Fruit fly (Drosophila melanogaster) whole organism, prepupa: ENCODE measurements around the gene CG17646.
A peak's percentile ranks its signal among the peaks of the same experiment; 100 is the strongest.

Experiments
- CG10631 ChIP-seq: fragments of 200-800 bp; sonication (Bioruptor generic); optimal IDR thresholded peaks from 2 replicates; lab custom pipeline; 2016; ENCODE audit warnings: missing biosample characterization, missing genetic modification characterization
- CG10669 ChIP-seq: fragments of 200-800 bp; sonication (Bioruptor generic); optimal IDR thresholded peaks from 3 replicates; lab custom pipeline; 2018; ENCODE audit warnings: missing biosample characterization, mild to moderate bottlenecking, missing genetic modification characterization, moderate library complexity
- CG11294 ChIP-seq: fragments of 200-800 bp; sonication (Bioruptor generic); IDR thresholded peaks from 2 replicates; pipeline ENCODE4 v1.3.6; 2022; ENCODE audit warnings: missing biosample characterization, missing genetic modification characterization
- CG15336 ChIP-seq: fragments of 200-800 bp; sonication (Bioruptor generic); IDR thresholded peaks from 2 replicates; pipeline ENCODE4 v1.3.6; 2022; ENCODE audit warnings: missing biosample characterization, missing genetic modification characterization
- CG16779 ChIP-seq: fragments of 200-800 bp; sonication (Bioruptor generic); optimal IDR thresholded peaks from 3 replicates; lab custom pipeline; 2017; ENCODE audit warnings: missing biosample characterization, mild to moderate bottlenecking, missing genetic modification characterization
- CG3032 ChIP-seq: fragments of 200-800 bp; optimal IDR thresholded peaks from 2 replicates; lab custom pipeline; 2019; ENCODE audit warnings: missing biosample characterization, mild to moderate bottlenecking, missing genetic modification characterization, moderate library complexity
- CG31627 ChIP-seq: fragments of 200-800 bp; sonication (Bioruptor generic); optimal IDR thresholded peaks from 3 replicates; lab custom pipeline; 2016; ENCODE audit warnings: missing biosample characterization, missing genetic modification characterization
- CG4318 ChIP-seq: fragments of 200-800 bp; sonication (Bioruptor generic); optimal IDR thresholded peaks from 3 replicates; lab custom pipeline; 2017; ENCODE audit warnings: missing biosample characterization, mild to moderate bottlenecking, missing genetic modification characterization
- CG6163 ChIP-seq: fragments of 200-800 bp; sonication (Bioruptor generic); IDR thresholded peaks from 3 replicates; pipeline ENCODE4 v1.3.6; 2022; ENCODE audit warnings: missing biosample characterization, missing genetic modification characterization
- CG6854 ChIP-seq: fragments of 200-800 bp; sonication (Bioruptor generic); optimal IDR thresholded peaks from 2 replicates; lab custom pipeline; 2017; ENCODE audit warnings: missing biosample characterization, mild to moderate bottlenecking, missing genetic modification characterization
- CG7368 ChIP-seq: fragments of 200-800 bp; sonication (Bioruptor generic); optimal IDR thresholded peaks from 3 replicates; lab custom pipeline; 2016; ENCODE audit warnings: missing biosample characterization, missing genetic modification characterization
- CG8319 ChIP-seq: fragments of 200-800 bp; sonication (Bioruptor generic); optimal IDR thresholded peaks from 3 replicates; lab custom pipeline; 2016; ENCODE audit warnings: missing biosample characterization, missing genetic modification characterization
- CG8632 ChIP-seq: fragments of 200-800 bp; sonication (Bioruptor generic); optimal IDR thresholded peaks from 3 replicates; lab custom pipeline; 2016; ENCODE audit warnings: missing biosample characterization, missing genetic modification characterization
- CG9139 ChIP-seq: fragments of 200-800 bp; sonication (Bioruptor generic); optimal IDR thresholded peaks from 3 replicates; lab custom pipeline; 2017; ENCODE audit warnings: missing biosample characterization, mild to moderate bottlenecking, missing genetic modification characterization
- Eip75B ChIP-seq: fragments of 200-800 bp; sonication (Bioruptor generic); optimal IDR thresholded peaks from 3 replicates; lab custom pipeline; 2016; ENCODE audit warnings: missing biosample characterization, missing genetic modification characterization
- Eip78C ChIP-seq: fragments of 200-800 bp; sonication (Bioruptor generic); peaks from one replicate; lab custom pipeline; 2016; ENCODE audit warnings: missing biosample characterization, missing genetic modification characterization
- Eip93F ChIP-seq: fragments of 200-800 bp; sonication (Bioruptor generic); optimal IDR thresholded peaks from 2 replicates; lab custom pipeline; 2016; ENCODE audit warnings: missing biosample characterization, mild to moderate bottlenecking, missing genetic modification characterization
- Ets21C ChIP-seq: fragments of 200-800 bp; sonication (Bioruptor generic); optimal IDR thresholded peaks from 3 replicates; lab custom pipeline; 2016; ENCODE audit warnings: missing biosample characterization, missing genetic modification characterization
- Gug ChIP-seq: fragments of 200-800 bp; sonication (Bioruptor generic); IDR thresholded peaks from 2 replicates; pipeline ENCODE4 v1.3.6; 2022; ENCODE audit warnings: missing biosample characterization, missing genetic modification characterization
- Hr38 ChIP-seq: sonication (Bioruptor generic); optimal IDR thresholded peaks from 2 replicates; lab custom pipeline; 2016; ENCODE audit warnings: missing biosample characterization, missing genetic modification characterization
- Hr4 ChIP-seq: fragments of 200-800 bp; sonication (Bioruptor generic); optimal IDR thresholded peaks from 3 replicates; lab custom pipeline; 2016; ENCODE audit warnings: missing biosample characterization, missing genetic modification characterization
- Lpt ChIP-seq: fragments of 200-800 bp; sonication (Bioruptor generic); optimal IDR thresholded peaks from 3 replicates; lab custom pipeline; 2016; ENCODE audit warnings: missing biosample characterization, missing genetic modification characterization
- Met ChIP-seq: fragments of 200-800 bp; sonication (Bioruptor generic); optimal IDR thresholded peaks from 3 replicates; lab custom pipeline; 2016; ENCODE audit warnings: missing biosample characterization, missing genetic modification characterization
- OdsH ChIP-seq: fragments of 200-800 bp; sonication (Bioruptor generic); optimal IDR thresholded peaks from 3 replicates; lab custom pipeline; 2016; ENCODE audit warnings: missing biosample characterization, missing genetic modification characterization
- Smox ChIP-seq: fragments of 200-800 bp; sonication (Bioruptor generic); optimal IDR thresholded peaks from 3 replicates; lab custom pipeline; 2016; ENCODE audit warnings: missing biosample characterization, missing genetic modification characterization
- Sox102F ChIP-seq: fragments of 200-800 bp; sonication (Bioruptor generic); optimal IDR thresholded peaks from 2 replicates; lab custom pipeline; 2016; ENCODE audit warnings: missing biosample characterization, mild to moderate bottlenecking, missing genetic modification characterization
- Sox14 ChIP-seq: fragments of 200-800 bp; sonication (Bioruptor generic); optimal IDR thresholded peaks from 3 replicates; lab custom pipeline; 2016; ENCODE audit warnings: missing biosample characterization, missing genetic modification characterization
- Sox15 ChIP-seq: fragments of 200-800 bp; sonication (Bioruptor generic); optimal IDR thresholded peaks from 3 replicates; lab custom pipeline; 2016; ENCODE audit warnings: missing biosample characterization, missing genetic modification characterization
- cyc ChIP-seq: fragments of 200-800 bp; sonication (Bioruptor generic); optimal IDR thresholded peaks from 3 replicates; lab custom pipeline; 2016; ENCODE audit warnings: missing biosample characterization, missing genetic modification characterization
- dac ChIP-seq: fragments of 200-800 bp; sonication (Bioruptor generic); optimal IDR thresholded peaks from 2 replicates; lab custom pipeline; 2017; ENCODE audit warnings: missing biosample characterization, mild to moderate bottlenecking, missing genetic modification characterization
- dsx ChIP-seq: fragments of 200-800 bp; optimal IDR thresholded peaks from 3 replicates; lab custom pipeline; 2019; ENCODE audit warnings: missing biosample characterization, mild to moderate bottlenecking, missing genetic modification characterization, moderate library complexity; ENCODE audit not compliant: poor library complexity, severe bottlenecking
- eg ChIP-seq: fragments of 200-800 bp; sonication (Bioruptor generic); IDR thresholded peaks from 3 replicates; pipeline ENCODE4 v1.3.6; 2022; ENCODE audit warnings: missing biosample characterization, missing genetic modification characterization
- esn ChIP-seq: fragments of 200-800 bp; sonication (Bioruptor generic); optimal IDR thresholded peaks from 2 replicates; lab custom pipeline; 2016; ENCODE audit warnings: missing biosample characterization, mild to moderate bottlenecking, missing genetic modification characterization, moderate library complexity
- fd59A ChIP-seq: fragments of 200-800 bp; sonication (Bioruptor generic); optimal IDR thresholded peaks from 2 replicates; lab custom pipeline; 2017; ENCODE audit warnings: missing biosample characterization, mild to moderate bottlenecking, missing genetic modification characterization, missing genetic modification reagents
- fd85E ChIP-seq: fragments of 200-800 bp; sonication (Bioruptor generic); optimal IDR thresholded peaks from 3 replicates; lab custom pipeline; 2016; ENCODE audit warnings: missing biosample characterization, missing genetic modification characterization
- lz ChIP-seq: fragments of 200-800 bp; sonication (Bioruptor generic); optimal IDR thresholded peaks from 3 replicates; lab custom pipeline; 2016; ENCODE audit warnings: missing biosample characterization, missing genetic modification characterization
- net ChIP-seq: fragments of 200-800 bp; sonication (Bioruptor generic); optimal IDR thresholded peaks from 3 replicates; lab custom pipeline; 2016; ENCODE audit warnings: missing biosample characterization, missing genetic modification characterization
- ss ChIP-seq, 2 experiments: fragments of 200-800 bp; sonication (Bioruptor generic); optimal IDR thresholded peaks; 2 replicates in 1 of 2; 3 replicates in 1 of 2; lab custom pipeline; 2017 to 2018; ENCODE audit warnings: mild to moderate bottlenecking in 2 of 2, missing biosample characterization in 2 of 2, missing genetic modification characterization in 2 of 2, moderate library complexity in 1 of 2
- svp ChIP-seq: fragments of 200-800 bp; sonication (Bioruptor generic); peaks from one replicate; lab custom pipeline; 2016; ENCODE audit warnings: missing biosample characterization, missing genetic modification characterization
- topi ChIP-seq: fragments of 200-800 bp; sonication (Bioruptor generic); optimal IDR thresholded peaks from 3 replicates; lab custom pipeline; 2016; ENCODE audit warnings: missing biosample characterization, missing genetic modification characterization
- vri ChIP-seq: fragments of 200-800 bp; sonication (Bioruptor generic); optimal IDR thresholded peaks from 3 replicates; lab custom pipeline; 2016; ENCODE audit warnings: missing biosample characterization, mild to moderate bottlenecking, missing genetic modification characterization

Gene CG17646

DNA sequence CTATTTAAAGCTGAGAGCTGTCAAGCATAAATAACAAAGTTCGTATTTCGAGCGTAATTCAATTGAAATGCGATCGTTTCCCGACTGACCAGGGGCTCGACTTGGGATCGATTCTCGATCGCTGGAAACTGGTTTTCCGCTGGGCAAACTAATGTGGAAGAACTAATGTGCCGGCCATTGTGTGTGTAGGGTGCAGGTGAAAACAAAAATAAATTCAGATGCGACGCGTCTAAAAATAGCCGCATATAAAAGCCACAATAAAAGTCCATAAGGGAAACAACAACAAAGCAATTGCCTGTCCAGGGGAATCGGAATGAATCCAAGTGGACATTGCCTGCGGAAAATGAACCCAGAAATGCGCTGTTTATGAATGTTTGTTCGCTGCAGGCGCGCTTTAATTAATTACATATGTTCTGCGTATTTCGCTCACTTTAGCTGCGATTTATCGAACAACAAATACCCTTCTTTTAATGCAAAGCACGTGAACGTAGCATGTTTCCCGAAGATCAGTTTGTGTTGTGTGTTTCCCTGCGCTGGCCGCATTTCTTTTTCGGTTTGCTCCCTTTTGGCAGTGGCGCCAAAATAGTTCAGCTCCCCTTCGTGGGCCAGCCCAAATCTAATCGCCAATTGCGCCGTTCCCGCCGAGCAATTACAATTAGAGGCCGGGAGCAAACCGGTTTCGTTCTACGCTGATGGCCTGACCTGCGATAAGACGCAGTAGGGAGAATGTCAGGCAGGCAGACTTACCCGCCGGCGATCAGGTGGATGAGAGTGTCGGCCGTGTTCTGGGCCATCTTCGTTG lies 9.0 kb upstream of the CG17646 start (continued):
- TF ChIP-seq CG6854 (GFP tag; lab: Kevin White, UChicago), result no peak
- TF ChIP-seq CG31627 (GFP tag; lab: Kevin White, UChicago), result no peak
- peak; percentile 4 for TF ChIP-seq CG3032
- no peak for TF ChIP-seq dac (GFP tag; lab: Kevin White, UChicago)
- no peak for TF ChIP-seq topi (GFP tag; lab: Kevin White, UChicago)
- no peak for TF ChIP-seq CG8319 (GFP tag; lab: Kevin White, UChicago)
- no peak for TF ChIP-seq fd85E (GFP tag; lab: Kevin White, UChicago)
- no peak for TF ChIP-seq Met (GFP tag; lab: Kevin White, UChicago)
- no peak for TF ChIP-seq Lpt (GFP tag; lab: Kevin White, UChicago)
- TF ChIP-seq cyc (GFP tag; lab: Kevin White, UChicago), result no peak
- TF ChIP-seq CG8632 (GFP tag; lab: Kevin White, UChicago), result no peak
- no peak for TF ChIP-seq CG7368 (GFP tag; lab: Kevin White, UChicago)
- TF ChIP-seq esn, result peak; percentile 37
- TF ChIP-seq Sox14 (GFP tag; lab: Kevin White, UChicago), result peak; percentile 38
- TF ChIP-seq CG6163 (GFP tag; lab: Robert Waterston, UW), result peak; percentile 50; the same call in 2 of the 3 replicates
- TF ChIP-seq Eip78C (GFP tag; lab: Kevin White, UChicago), result peak; percentile 77
- TF ChIP-seq Sox15 (GFP tag; lab: Kevin White, UChicago), result no peak
- no peak for TF ChIP-seq net (GFP tag; lab: Kevin White, UChicago)
- peak; percentile 0 for TF ChIP-seq Hr4 (GFP tag; lab: Kevin White, UChicago)
- TF ChIP-seq CG10631 (GFP tag; lab: Kevin White, UChicago), result no peak
- no peak for TF ChIP-seq Hr38
- TF ChIP-seq Gug (GFP tag; lab: Robert Waterston, UW), result no peak
- TF ChIP-seq CG4318 (GFP tag; lab: Kevin White, UChicago), result no peak
- peak; percentile 21; the same call in 1 of the 2 replicates for TF ChIP-seq CG15336 (GFP tag; lab: Robert Waterston, UW)
- no peak for TF ChIP-seq Sox102F (GFP tag; lab: Kevin White, UChicago)
- TF ChIP-seq CG11294 (GFP tag; lab: Robert Waterston, UW), result no peak
- TF ChIP-seq Eip93F (GFP tag; lab: Kevin White, UChicago), result no peak

- no peak for TF ChIP-seq CG3032
- no peak for TF ChIP-seq Ets21C (GFP tag; lab: Kevin White, UChicago)
- no peak for TF ChIP-seq Eip93F (GFP tag; lab: Kevin White, UChicago)
- TF ChIP-seq esn, result no peak
- no peak for TF ChIP-seq ss (GFP tag; optimal IDR thresholded peaks at IDR 0.05; lab: Kevin White, UChicago)
- no peak for TF ChIP-seq CG4318 (GFP tag; lab: Kevin White, UChicago)
- no peak for TF ChIP-seq Smox (GFP tag; lab: Kevin White, UChicago)
- TF ChIP-seq vri (GFP tag; lab: Kevin White, UChicago), result peak; percentile 76
- TF ChIP-seq Eip75B (GFP tag; lab: Kevin White, UChicago), result no peak
- TF ChIP-seq svp (GFP tag; lab: Kevin White, UChicago), result peak; percentile 76
- TF ChIP-seq OdsH (GFP tag; lab: Kevin White, UChicago), result no peak
- peak; percentile 26 for TF ChIP-seq dsx (GFP tag; lab: Kevin White, UChicago)
- no peak for TF ChIP-seq eg (GFP tag; lab: Robert Waterston, UW)
- no peak for TF ChIP-seq fd59A (GFP tag; lab: Kevin White, UChicago)
- no peak for TF ChIP-seq CG10669
- peak; percentile 24 for TF ChIP-seq CG16779 (tag; lab: Kevin White, UChicago)
- no peak for TF ChIP-seq Met (GFP tag; lab: Kevin White, UChicago)
- TF ChIP-seq lz (GFP tag; lab: Kevin White, UChicago), result peak; percentile 32
- no peak for TF ChIP-seq cyc (GFP tag; lab: Kevin White, UChicago)
- TF ChIP-seq CG11294 (GFP tag; lab: Robert Waterston, UW), result no peak
- TF ChIP-seq Lpt (GFP tag; lab: Kevin White, UChicago), result no peak
- TF ChIP-seq Hr4 (GFP tag; lab: Kevin White, UChicago), result no peak
- no peak for TF ChIP-seq CG9139 (GFP tag; lab: Kevin White, UChicago)
- peak; percentile 46 for TF ChIP-seq Eip78C (GFP tag; lab: Kevin White, UChicago)
- TF ChIP-seq CG10631 (GFP tag; lab: Kevin White, UChicago), result no peak
- no peak for TF ChIP-seq Sox15 (GFP tag; lab: Kevin White, UChicago)
- TF ChIP-seq Sox14 (GFP tag; lab: Kevin White, UChicago), result peak; percentile 25
- TF ChIP-seq CG7368 (GFP tag; lab: Kevin White, UChicago), result no peak
- TF ChIP-seq CG8319 (GFP tag; lab: Kevin White, UChicago), result no peak
- TF ChIP-seq CG15336 (GFP tag; lab: Robert Waterston, UW), result no peak
Observed at dm6 chr2L:1723937-1724591, 8.3 kb upstream of the CG17646 start, which contains the start of gene Rim2. TSS of gene Rim2 (minus strand) at chr2L:1724388.
